Worm (Caenorhabditis elegans): ENCODE results near the gene T23D5.3.

Gene T23D5.3

ce11 chrV:15712385-15712784 is 21.1 kb downstream of the T23D5.3 start:
- TF ChIP-seq ztf-11 (tag; optimal IDR thresholded peaks at IDR 0.05) = no peak
- no peak for TF ChIP-seq ztf-1 (GFP tag; conservative IDR thresholded peaks at IDR 0.05)
- TF ChIP-seq elt-1 (tag; optimal IDR thresholded peaks at IDR 0.05) = no peak
- TF ChIP-seq lin-11 (tag; optimal IDR thresholded peaks at IDR 0.05) = no peak
- TF ChIP-seq sma-3 (GFP tag; optimal IDR thresholded peaks at IDR 0.05) = no peak
- no peak for TF ChIP-seq mbf-1 (tag; optimal IDR thresholded peaks at IDR 0.05)
- TF ChIP-seq elt-3 (tag; optimal IDR thresholded peaks at IDR 0.05) = no peak
- no peak for TF ChIP-seq unc-62 (GFP tag; optimal IDR thresholded peaks at IDR 0.05)
- no peak for TF ChIP-seq dmd-4 (tag; optimal IDR thresholded peaks at IDR 0.05)
- no peak for TF ChIP-seq Y55F3AM.14 (GFP tag; optimal IDR thresholded peaks at IDR 0.05)
- no peak for TF ChIP-seq gmeb-1 (tag; optimal IDR thresholded peaks at IDR 0.05)
- TF ChIP-seq mdl-1 (tag; optimal IDR thresholded peaks at IDR 0.05) = no peak
- TF ChIP-seq lin-13 (GFP tag; optimal IDR thresholded peaks at IDR 0.05) = no peak
- no peak for TF ChIP-seq zag-1 (tag; optimal IDR thresholded peaks at IDR 0.05)
- no peak for TF ChIP-seq sma-9 (GFP tag; optimal IDR thresholded peaks at IDR 0.05)
- no peak for TF ChIP-seq sma-9 (tag; optimal IDR thresholded peaks at IDR 0.05)
- no peak for TF ChIP-seq alr-1 (tag; optimal IDR thresholded peaks at IDR 0.05)
- TF ChIP-seq nhr-10 (tag; optimal IDR thresholded peaks at IDR 0.05) = no peak
- no peak for TF ChIP-seq nhr-23 (tag; optimal IDR thresholded peaks at IDR 0.05)

- no peak for TF ChIP-seq alr-1 (tag; optimal IDR thresholded peaks at IDR 0.05)
- TF ChIP-seq peb-1 (tag; optimal IDR thresholded peaks at IDR 0.05) = no peak
- no peak for TF ChIP-seq F13H6.1 (tag; optimal IDR thresholded peaks at IDR 0.05)
- TF ChIP-seq mab-5 (tag; optimal IDR thresholded peaks at IDR 0.05) = no peak
- no peak for TF ChIP-seq blmp-1 (tag; optimal IDR thresholded peaks at IDR 0.05; ENCODE audit: insufficient read depth)
- no peak for TF ChIP-seq aly-2 (tag; optimal IDR thresholded peaks at IDR 0.05)
- no peak for TF ChIP-seq dmd-4 (tag; optimal IDR thresholded peaks at IDR 0.05)
- no peak for TF ChIP-seq nhr-6 (tag; optimal IDR thresholded peaks at IDR 0.05)
- no peak for TF ChIP-seq snpc-4 (tag; optimal IDR thresholded peaks at IDR 0.05)
- TF ChIP-seq nhr-12 (tag; optimal IDR thresholded peaks at IDR 0.05) = no peak
- no peak for TF ChIP-seq C34F6.9 (tag; optimal IDR thresholded peaks at IDR 0.05)
- no peak for TF ChIP-seq unc-62 (GFP tag; optimal IDR thresholded peaks at IDR 0.05)
- no peak for TF ChIP-seq nhr-237 (tag; optimal IDR thresholded peaks at IDR 0.05)
- TF ChIP-seq lin-11 (tag; optimal IDR thresholded peaks at IDR 0.05) = no peak
- TF ChIP-seq mdl-1 (tag; optimal IDR thresholded peaks at IDR 0.05) = no peak
- TF ChIP-seq nhr-23 (tag; optimal IDR thresholded peaks at IDR 0.05) = no peak
- TF ChIP-seq lsy-2 (tag; optimal IDR thresholded peaks at IDR 0.05) = no peak
Observed at ce11 chrV:15711898-15712297, 21.6 kb downstream of the T23D5.3 start, which contains the start of gene str-101. TSS of gene str-101 (minus strand) at chrV:15711998.

ce11 chrV:15710401-15710800 is 23.1 kb downstream of the T23D5.3 start, which contains the start of gene Y6E2A.1:
TSS of gene Y6E2A.1 (minus strand) at chrV:15710501.
- TF ChIP-seq nhr-77 (tag; optimal IDR thresholded peaks at IDR 0.05) (no peak), unc-39 (tag; optimal IDR thresholded peaks at IDR 0.05) (no peak), R02D3.7 (tag; optimal IDR thresholded peaks at IDR 0.05) (no peak), nhr-237 (tag; optimal IDR thresholded peaks at IDR 0.05) (no peak), mab-5 (tag; optimal IDR thresholded peaks at IDR 0.05) (no peak), snpc-4 (tag; optimal IDR thresholded peaks at IDR 0.05) (no peak), dmd-4 (tag; optimal IDR thresholded peaks at IDR 0.05) (no peak), elt-1 (tag; optimal IDR thresholded peaks at IDR 0.05) (no peak), elt-3 (tag; optimal IDR thresholded peaks at IDR 0.05) (no peak), nhr-10 (tag; optimal IDR thresholded peaks at IDR 0.05) (no peak), ama-1 (optimal IDR thresholded peaks at IDR 0.05) (no peak), nhr-11 (tag; optimal IDR thresholded peaks at IDR 0.05) (no peak), ceh-82 (tag; optimal IDR thresholded peaks at IDR 0.05) (no peak), sma-3 (GFP tag; optimal IDR thresholded peaks at IDR 0.05) (no peak), ztf-4 (tag; optimal IDR thresholded peaks at IDR 0.05) (no peak)

ce11 chrV:15707982-15708381 is 25.5 kb downstream of the T23D5.3 start:
- TF ChIP-seq sma-3 (GFP tag; optimal IDR thresholded peaks at IDR 0.05) = peak; percentile 46
- peak; percentile 13 for TF ChIP-seq nhr-21 (tag; optimal IDR thresholded peaks at IDR 0.05)
- no peak for TF ChIP-seq ceh-16 (tag; optimal IDR thresholded peaks at IDR 0.05)
- TF ChIP-seq lin-11 (tag; optimal IDR thresholded peaks at IDR 0.05) = no peak
- TF ChIP-seq egl-27 (tag; optimal IDR thresholded peaks at IDR 0.05) = peak; percentile 20
- no peak for TF ChIP-seq nhr-6 (tag; optimal IDR thresholded peaks at IDR 0.05)
- TF ChIP-seq sma-9 (GFP tag; optimal IDR thresholded peaks at IDR 0.05) = peak; percentile 85
- TF ChIP-seq sma-9 (tag; optimal IDR thresholded peaks at IDR 0.05) = no peak
- TF ChIP-seq crh-2 (tag; optimal IDR thresholded peaks at IDR 0.05) = peak; percentile 36
- peak; percentile 6 for TF ChIP-seq nhr-129 (tag; optimal IDR thresholded peaks at IDR 0.05)
- peak; percentile 67 for TF ChIP-seq nhr-25 (tag; optimal IDR thresholded peaks at IDR 0.05)

Measured in whole organism, L2 larva.